Fruit fly (Drosophila melanogaster) whole organism, embryonic: ENCODE measurements around the gene CG43446.
A peak's percentile ranks its signal among the peaks of the same experiment; 100 is the strongest.

Experiments
- ATbp ChIP-seq: fragments of 200-800 bp; sonication (Bioruptor generic); optimal IDR thresholded peaks from 2 replicates; lab custom pipeline; 2017; ENCODE audit warnings: missing biosample characterization, mild to moderate bottlenecking, missing genetic modification characterization, missing genetic modification reagents
- B-H2 ChIP-seq: fragments of 200-800 bp; sonication (Bioruptor generic); optimal IDR thresholded peaks from 2 replicates; lab custom pipeline; 2018; ENCODE audit warnings: missing biosample characterization, mild to moderate bottlenecking, missing genetic modification characterization
- CG10366 ChIP-seq: fragments of 200-800 bp; sonication (Bioruptor generic); IDR thresholded peaks from 2 replicates; pipeline ENCODE4 v1.3.6; 2022; ENCODE audit warnings: missing biosample characterization, missing genetic modification characterization
- CG10543 ChIP-seq: fragments of 200-800 bp; sonication (Bioruptor generic); optimal IDR thresholded peaks from 3 replicates; lab custom pipeline; 2017; ENCODE audit warnings: missing biosample characterization, mild to moderate bottlenecking, missing genetic modification characterization, moderate library complexity
- CG10979 ChIP-seq: fragments of 200-800 bp; sonication (Bioruptor generic); optimal IDR thresholded peaks from 2 replicates; lab custom pipeline; 2018; ENCODE audit warnings: missing biosample characterization, mild to moderate bottlenecking, missing genetic modification characterization, moderate library complexity
- CG12236 ChIP-seq: fragments of 200-800 bp; sonication (Bioruptor generic); optimal IDR thresholded peaks from 2 replicates; lab custom pipeline; 2016; ENCODE audit warnings: missing biosample characterization, missing genetic modification characterization
- CG13123 ChIP-seq: fragments of 200-800 bp; sonication (Bioruptor generic); optimal IDR thresholded peaks from 2 replicates; lab custom pipeline; 2016; ENCODE audit warnings: missing biosample characterization, missing genetic modification characterization
- CG14710 ChIP-seq: fragments of 200-800 bp; sonication (Bioruptor generic); optimal IDR thresholded peaks from 3 replicates; lab custom pipeline; 2019; ENCODE audit warnings: missing biosample characterization, mild to moderate bottlenecking, missing genetic modification characterization, moderate library complexity
- CG14965 ChIP-seq: fragments of 200-800 bp; sonication (Bioruptor generic); optimal IDR thresholded peaks from 2 replicates; lab custom pipeline; 2016; ENCODE audit warnings: missing biosample characterization, missing genetic modification characterization, borderline replicate concordance
- CG15073 ChIP-seq: fragments of 200-800 bp; sonication (Bioruptor generic); optimal IDR thresholded peaks from 2 replicates; lab custom pipeline; 2016; ENCODE audit warnings: missing biosample characterization, missing genetic modification characterization
- CG2120 ChIP-seq: fragments of 200-800 bp; sonication (Bioruptor generic); optimal IDR thresholded peaks from 3 replicates; lab custom pipeline; 2016; ENCODE audit warnings: missing biosample characterization, missing genetic modification characterization
- CG2199 ChIP-seq: fragments of 200-800 bp; sonication (Bioruptor generic); IDR thresholded peaks from 3 replicates; pipeline ENCODE4 v1.3.6; 2022; ENCODE audit warnings: missing biosample characterization, missing genetic modification characterization
- CG3281 ChIP-seq: fragments of 200-800 bp; sonication (Bioruptor generic); optimal IDR thresholded peaks from 3 replicates; lab custom pipeline; 2017; ENCODE audit warnings: missing biosample characterization, mild to moderate bottlenecking, missing genetic modification characterization
- CG6254 ChIP-seq: fragments of 200-800 bp; sonication (Bioruptor generic); optimal IDR thresholded peaks from 3 replicates; lab custom pipeline; 2017; ENCODE audit warnings: mild to moderate bottlenecking, missing biosample characterization, missing genetic modification reagents, missing genetic modification characterization
- CG6813 ChIP-seq: fragments of 200-800 bp; sonication (Bioruptor generic); optimal IDR thresholded peaks from 2 replicates; lab custom pipeline; 2017; ENCODE audit warnings: missing biosample characterization, missing genetic modification characterization, mild to moderate bottlenecking, moderate library complexity, missing genetic modification reagents
- CG7372 ChIP-seq: fragments of 200-800 bp; sonication (Bioruptor generic); IDR thresholded peaks from 2 replicates; pipeline ENCODE4 v1.3.6; 2022; ENCODE audit warnings: missing biosample characterization, missing genetic modification characterization
- CG7745 ChIP-seq: fragments of 200-800 bp; sonication (Bioruptor generic); optimal IDR thresholded peaks from 2 replicates; lab custom pipeline; 2018; ENCODE audit warnings: missing biosample characterization, mild to moderate bottlenecking, missing genetic modification characterization, moderate library complexity
- CG7839 ChIP-seq: fragments of 200-800 bp; sonication (Bioruptor generic); optimal IDR thresholded peaks from 3 replicates; lab custom pipeline; 2018; ENCODE audit warnings: missing biosample characterization, mild to moderate bottlenecking, missing genetic modification characterization, moderate library complexity
- CG7928 ChIP-seq: fragments of 200-800 bp; sonication (Bioruptor generic); optimal IDR thresholded peaks from 2 replicates; lab custom pipeline; 2017; ENCODE audit warnings: missing biosample characterization, mild to moderate bottlenecking, missing genetic modification characterization
- CoRest ChIP-seq: fragments of 200-800 bp; sonication (Bioruptor generic); optimal IDR thresholded peaks from 3 replicates; lab custom pipeline; 2018; ENCODE audit warnings: missing biosample characterization, mild to moderate bottlenecking, missing genetic modification characterization, moderate library complexity
- D19A ChIP-seq: fragments of 200-800 bp; optimal IDR thresholded peaks from 3 replicates; lab custom pipeline; 2019; ENCODE audit warnings: missing biosample characterization, mild to moderate bottlenecking, missing genetic modification characterization, moderate library complexity
- Deaf1 ChIP-seq: fragments of 200-800 bp; optimal IDR thresholded peaks from 3 replicates; lab custom pipeline; 2019; ENCODE audit warnings: missing biosample characterization, mild to moderate bottlenecking, missing genetic modification characterization, moderate library complexity
- Dip2 ChIP-seq: fragments of 200-800 bp; sonication (Bioruptor generic); IDR thresholded peaks from 2 replicates; pipeline ENCODE4 v1.3.6; 2022; ENCODE audit warnings: missing biosample characterization, missing genetic modification characterization
- Fer2 ChIP-seq: fragments of 200-800 bp; sonication (Bioruptor generic); optimal IDR thresholded peaks from 2 replicates; lab custom pipeline; 2018; ENCODE audit warnings: missing biosample characterization, mild to moderate bottlenecking, missing genetic modification characterization, moderate library complexity
- Mad ChIP-seq: fragments of 200-800 bp; sonication (Bioruptor generic); optimal IDR thresholded peaks from 2 replicates; lab custom pipeline; 2016; ENCODE audit warnings: missing biosample characterization, missing genetic modification characterization
- Med ChIP-seq: fragments of 200-800 bp; sonication (Bioruptor generic); peaks from one replicate; lab custom pipeline; 2016; ENCODE audit warnings: missing biosample characterization, missing genetic modification characterization, mild to moderate bottlenecking, inconsistent platforms, moderate library complexity
- Meics ChIP-seq: fragments of 200-800 bp; sonication (Bioruptor generic); optimal IDR thresholded peaks from 2 replicates; lab custom pipeline; 2017; ENCODE audit warnings: missing biosample characterization, mild to moderate bottlenecking, missing genetic modification characterization
- NFAT ChIP-seq: fragments of 200-800 bp; sonication (Bioruptor generic); IDR thresholded peaks from 2 replicates; pipeline ENCODE4 v1.3.6; 2022; ENCODE audit warnings: missing biosample characterization, missing genetic modification characterization
- Nf-YA ChIP-seq: fragments of 200-800 bp; sonication (Bioruptor generic); IDR thresholded peaks from 2 replicates; pipeline ENCODE4 v1.3.6; 2022; ENCODE audit warnings: missing biosample characterization, missing genetic modification characterization
- PHDP ChIP-seq: fragments of 200-800 bp; sonication (Bioruptor generic); optimal IDR thresholded peaks from 3 replicates; lab custom pipeline; 2018; ENCODE audit warnings: missing biosample characterization, mild to moderate bottlenecking, missing genetic modification characterization, moderate library complexity
- Ssrp ChIP-seq: fragments of 200-800 bp; sonication (Bioruptor generic); optimal IDR thresholded peaks from 2 replicates; lab custom pipeline; 2018; ENCODE audit warnings: missing biosample characterization, mild to moderate bottlenecking, missing genetic modification characterization, moderate library complexity
- Xrp1 ChIP-seq: fragments of 200-800 bp; sonication (Bioruptor generic); IDR thresholded peaks from 2 replicates; pipeline ENCODE4 v1.3.6; 2022; ENCODE audit warnings: missing biosample characterization, missing genetic modification characterization
- ab ChIP-seq: fragments of 200-800 bp; sonication (Bioruptor generic); optimal IDR thresholded peaks from 2 replicates; lab custom pipeline; 2016; ENCODE audit warnings: missing biosample characterization, missing genetic modification characterization
- bbx ChIP-seq: fragments of 200-800 bp; sonication (Bioruptor generic); IDR thresholded peaks from 2 replicates; pipeline ENCODE4 v1.3.6; 2022; ENCODE audit warnings: missing biosample characterization, missing genetic modification characterization; ENCODE audit not compliant: partially characterized antibody
- chinmo ChIP-seq: fragments of 200-800 bp; sonication (Bioruptor generic); IDR thresholded peaks from 4 replicates; pipeline ENCODE4 v1.3.6; 2022; ENCODE audit warnings: missing biosample characterization, missing genetic modification characterization; ENCODE audit not compliant: partially characterized antibody
- crc ChIP-seq: fragments of 200-800 bp; sonication (Bioruptor generic); optimal IDR thresholded peaks from 2 replicates; lab custom pipeline; 2016; ENCODE audit warnings: missing biosample characterization, missing genetic modification characterization
- fd64A ChIP-seq: fragments of 200-800 bp; sonication (Bioruptor generic); optimal IDR thresholded peaks from 3 replicates; lab custom pipeline; 2018; ENCODE audit warnings: missing biosample characterization, mild to moderate bottlenecking, missing genetic modification characterization
- gce ChIP-seq: fragments of 200-800 bp; sonication (Bioruptor generic); IDR thresholded peaks from 3 replicates; pipeline ENCODE4 v1.3.6; 2022; ENCODE audit warnings: missing biosample characterization, missing genetic modification characterization
- grn ChIP-seq: fragments of 200-800 bp; sonication (Bioruptor generic); optimal IDR thresholded peaks from 3 replicates; lab custom pipeline; 2017; ENCODE audit warnings: missing biosample characterization, missing genetic modification characterization
- inv ChIP-seq: fragments of 200-800 bp; sonication (Bioruptor generic); IDR thresholded peaks from 2 replicates; pipeline ENCODE4 v1.3.6; 2022; ENCODE audit warnings: missing biosample characterization, missing genetic modification characterization; ENCODE audit not compliant: partially characterized antibody
- lbe ChIP-seq: fragments of 200-800 bp; sonication (Bioruptor generic); optimal IDR thresholded peaks from 2 replicates; lab custom pipeline; 2016; ENCODE audit warnings: missing biosample characterization, mild to moderate bottlenecking, missing genetic modification characterization
- nmo ChIP-seq: fragments of 200-800 bp; sonication (Bioruptor generic); optimal IDR thresholded peaks from 2 replicates; lab custom pipeline; 2018; ENCODE audit warnings: missing biosample characterization, mild to moderate bottlenecking, missing genetic modification characterization, moderate library complexity
- slbo ChIP-seq: fragments of 200-800 bp; sonication (Bioruptor generic); IDR thresholded peaks from 2 replicates; pipeline ENCODE4 v1.3.6; 2022; ENCODE audit warnings: missing biosample characterization, missing genetic modification characterization
- sug ChIP-seq: fragments of 200-800 bp; optimal IDR thresholded peaks from 2 replicates; lab custom pipeline; 2019; ENCODE audit warnings: missing biosample characterization, mild to moderate bottlenecking, missing genetic modification characterization, moderate library complexity
- tap ChIP-seq: fragments of 200-800 bp; optimal IDR thresholded peaks from 3 replicates; lab custom pipeline; 2019; ENCODE audit warnings: missing biosample characterization, mild to moderate bottlenecking, missing genetic modification characterization, moderate library complexity
- tio ChIP-seq: fragments of 200-800 bp; sonication (Bioruptor generic); optimal IDR thresholded peaks from 2 replicates; lab custom pipeline; 2017; ENCODE audit warnings: missing biosample characterization, missing genetic modification characterization, inconsistent platforms
- tup ChIP-seq: fragments of 200-800 bp; sonication (Bioruptor generic); optimal IDR thresholded peaks from 2 replicates; lab custom pipeline; 2016; ENCODE audit warnings: missing biosample characterization, mild to moderate bottlenecking, missing genetic modification characterization, moderate library complexity
- vvl ChIP-seq: fragments of 200-800 bp; sonication (Bioruptor generic); IDR thresholded peaks from 2 replicates; pipeline ENCODE4 v1.3.6; 2022; ENCODE audit warnings: missing biosample characterization, missing genetic modification characterization
- zen2 ChIP-seq: fragments of 200-800 bp; sonication (Bioruptor generic); IDR thresholded peaks from 3 replicates; pipeline ENCODE4 v1.3.6; 2022; ENCODE audit warnings: missing biosample characterization, missing genetic modification characterization; ENCODE audit not compliant: partially characterized antibody

CG43446 gene

DNA sequence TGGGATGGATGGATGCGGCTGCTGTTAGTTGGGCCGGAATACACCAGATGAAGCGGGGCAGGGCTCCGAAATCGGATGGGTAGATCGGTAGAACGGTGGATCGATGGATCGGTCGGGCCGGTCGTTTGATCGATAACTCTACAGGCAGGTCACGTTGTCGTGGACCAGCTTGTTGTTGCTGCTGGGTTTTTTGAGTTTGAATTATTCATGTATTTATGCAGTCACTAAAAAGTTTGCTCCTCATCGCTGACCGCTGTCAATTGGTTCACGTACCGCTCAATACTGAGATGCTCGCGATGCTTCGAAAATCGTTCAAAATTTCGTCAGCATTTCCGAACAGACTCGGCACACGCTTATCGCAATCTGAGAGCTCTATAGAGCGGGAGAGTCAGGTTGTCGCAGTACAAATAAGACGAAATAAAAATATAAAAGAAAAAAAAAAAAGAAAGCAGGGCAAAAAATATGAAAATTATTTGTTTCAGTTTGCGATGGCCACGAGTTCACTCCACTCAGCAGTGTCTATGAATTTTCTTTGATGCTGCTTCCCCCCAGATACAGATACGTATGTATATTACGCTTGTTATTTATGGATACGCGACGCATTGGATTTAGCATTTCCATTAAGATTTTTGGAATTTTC, 36.3 kb upstream of the CG43446 start, which contains the start of gene peg (continued):
- TF ChIP-seq bbx (no peak), NFAT (GFP tag; lab: Robert Waterston, UW) (no peak), lbe (GFP tag; lab: Kevin White, UChicago) (no peak), vvl (peak; percentile 76), Fer2 (tag; lab: Kevin White, UChicago) (no peak), chinmo (GFP tag; lab: Robert Waterston, UW) (0 out of 4 replicates have a peak, but pooled peaks have one; percentile 45), ATbp (GFP tag; lab: Kevin White, UChicago) (no peak), Mad (no peak), CG6254 (no peak), CG7372 (GFP tag; lab: Robert Waterston, UW) (no peak), ab (GFP tag; lab: Kevin White, UChicago) (no peak), nmo (GFP tag; lab: Kevin White, UChicago) (no peak), Med (GFP tag; lab: Kevin White, UChicago) (peak; percentile 37), CG7839 (tag; lab: Kevin White, UChicago) (no peak), slbo (GFP tag; lab: Robert Waterston, UW) (0 out of 2 replicates have a peak, but pooled peaks have one; percentile 4), CG14710 (no peak), CG7928 (GFP tag; lab: Kevin White, UChicago) (no peak), CG2120 (GFP tag; lab: Kevin White, UChicago) (no peak), CG13123 (GFP tag; lab: Kevin White, UChicago) (no peak), CG6813 (GFP tag; lab: Kevin White, UChicago) (no peak), CG10366 (no peak), zen2 (no peak), Ssrp (no peak), CG15073 (GFP tag; lab: Kevin White, UChicago) (no peak), D19A (tag; lab: Kevin White, UChicago) (no peak), Xrp1 (GFP tag; lab: Robert Waterston, UW) (no peak), Dip2 (GFP tag; lab: Robert Waterston, UW) (no peak), crc (GFP tag; lab: Kevin White, UChicago) (no peak), PHDP (no peak), CG12236 (GFP tag; lab: Kevin White, UChicago) (no peak), grn (GFP tag; lab: Kevin White, UChicago) (no peak), CG2199 (GFP tag; lab: Robert Waterston, UW) (0 out of 3 replicates have a peak, but pooled peaks have one; percentile 10), CoRest (tag; lab: Kevin White, UChicago) (no peak)

DNA sequence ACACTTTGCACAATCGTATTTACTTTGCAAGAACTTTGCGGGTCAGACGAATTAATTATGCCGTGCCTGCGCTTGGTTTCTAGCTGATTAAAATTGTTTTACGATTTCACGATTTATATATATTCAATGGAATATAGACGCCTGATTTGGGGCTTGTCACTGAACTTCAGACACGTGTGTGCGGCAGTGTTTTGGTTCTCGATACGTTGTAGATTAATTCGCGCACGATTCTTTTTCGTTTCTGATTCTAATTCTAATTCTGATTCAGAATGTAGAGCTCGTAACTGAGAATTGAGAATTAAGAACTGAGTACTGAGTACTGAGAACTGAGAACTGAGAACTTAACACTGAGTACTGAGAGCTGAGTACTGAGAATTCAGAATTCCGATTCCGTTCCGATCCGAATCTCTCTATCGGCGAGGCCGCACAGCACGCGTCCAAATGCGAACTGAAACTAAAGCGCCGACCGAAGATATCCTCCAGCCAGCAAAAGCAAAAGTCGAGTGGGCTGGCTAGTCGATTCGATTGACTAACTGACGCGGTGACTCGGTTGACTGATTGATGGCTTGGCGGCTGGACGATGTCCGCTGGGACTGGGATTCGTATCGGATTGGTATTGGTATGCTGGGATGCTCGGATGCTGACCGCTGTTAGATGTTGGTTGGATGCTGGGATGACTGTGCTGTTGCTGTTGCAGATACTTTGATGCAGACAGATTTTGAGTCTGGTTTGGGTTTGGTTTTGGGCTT, 35.2 kb upstream of the CG43446 start:
- TF ChIP-seq inv (GFP tag; lab: Robert Waterston, UW) (no peak), gce (no peak), tap (no peak), Nf-YA (GFP tag; lab: Robert Waterston, UW) (no peak), sug (peak; percentile 17), CG7745 (no peak), Deaf1 (no peak), CG10979 (tag; lab: Kevin White, UChicago) (no peak), fd64A (no peak), tio (GFP tag; lab: Kevin White, UChicago) (no peak), Meics (GFP tag; lab: Kevin White, UChicago) (no peak), CG10543 (GFP tag; lab: Kevin White, UChicago) (peak; percentile 22), B-H2 (GFP tag; lab: Kevin White, UChicago) (no peak), CG3281 (GFP tag; lab: Kevin White, UChicago) (no peak), tup (GFP tag; lab: Kevin White, UChicago) (no peak), CG15073 (GFP tag; lab: Kevin White, UChicago) (no peak), CG14965 (no peak)
